Worm (Caenorhabditis elegans): Measurements from ENCODE around the gene pmt-1.

DNA sequence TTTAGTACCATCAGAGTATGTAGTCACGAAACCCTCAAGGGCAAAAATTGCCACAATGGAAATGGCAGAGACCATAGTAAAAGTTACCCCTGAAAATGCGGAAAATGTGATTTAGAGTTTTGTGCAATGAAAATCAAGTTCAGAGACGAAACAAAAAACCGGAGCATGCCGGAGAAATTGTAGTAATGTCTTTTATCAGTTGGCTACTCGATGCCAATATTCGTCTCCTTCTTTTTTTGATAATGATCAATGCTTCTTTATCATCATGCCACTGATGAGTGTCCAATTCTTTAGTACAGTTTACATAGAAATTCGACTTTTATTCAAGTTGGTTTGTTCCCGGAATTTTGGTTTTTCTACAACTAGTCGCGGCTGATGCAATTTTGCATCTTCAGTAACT, 46.6 kb downstream of the pmt-1 start, which contains the start of gene pho-1:
- TF ChIP-seq him-1 (tag; optimal IDR thresholded peaks at IDR 0.05) (no peak), W03F9.2 (tag; optimal IDR thresholded peaks at IDR 0.05) (no peak)

Data from whole organism, L4/young adult.